Fruit fly (Drosophila melanogaster) whole organism, adult: ENCODE data around the gene Tep3.
A peak's percentile ranks its signal among the peaks of the same experiment; 100 is the strongest.

Experiments used
- CG12768 ChIP-seq: fragments of 200-800 bp; sonication (Bioruptor generic); optimal IDR thresholded peaks from 2 replicates; lab custom pipeline; 2017; ENCODE audit warnings: missing biosample characterization, missing genetic modification characterization, mild to moderate bottlenecking, moderate library complexity, missing genetic modification reagents
- CG14711 ChIP-seq: fragments of 200-800 bp; sonication (Bioruptor generic); optimal IDR thresholded peaks from 2 replicates; lab custom pipeline; 2018; ENCODE audit warnings: missing biosample characterization, mild to moderate bottlenecking, missing genetic modification characterization, moderate library complexity
- CG1620 ChIP-seq: fragments of 200-800 bp; sonication (Bioruptor generic); optimal IDR thresholded peaks from 2 replicates; lab custom pipeline; 2016; ENCODE audit warnings: missing biosample characterization, missing genetic modification characterization
- CG33017 ChIP-seq: fragments of 200-800 bp; sonication (Bioruptor generic); optimal IDR thresholded peaks from 2 replicates; lab custom pipeline; 2018; ENCODE audit warnings: missing biosample characterization, mild to moderate bottlenecking, missing genetic modification characterization, moderate library complexity
- CG5204 ChIP-seq: fragments of 200-800 bp; sonication (Bioruptor generic); optimal IDR thresholded peaks from 2 replicates; lab custom pipeline; 2016; ENCODE audit warnings: missing biosample characterization, missing genetic modification characterization
- CG7045 ChIP-seq: fragments of 200-800 bp; sonication (Bioruptor generic); optimal IDR thresholded peaks from 2 replicates; lab custom pipeline; 2017; ENCODE audit warnings: missing biosample characterization, mild to moderate bottlenecking, missing genetic modification characterization
- CG7101 ChIP-seq: fragments of 200-800 bp; sonication (Bioruptor generic); optimal IDR thresholded peaks from 2 replicates; lab custom pipeline; 2018; ENCODE audit warnings: missing biosample characterization, mild to moderate bottlenecking, missing genetic modification characterization, moderate library complexity
- Clk ChIP-seq: fragments of 200-800 bp; sonication (Bioruptor generic); optimal IDR thresholded peaks from 2 replicates; lab custom pipeline; 2017; ENCODE audit warnings: missing biosample characterization, missing genetic modification characterization
- Crg-1 ChIP-seq: fragments of 200-800 bp; sonication (Bioruptor generic); optimal IDR thresholded peaks from 2 replicates; lab custom pipeline; 2016; ENCODE audit warnings: missing biosample characterization, missing genetic modification characterization
- Hr96 ChIP-seq: fragments of 200-800 bp; sonication (Bioruptor generic); optimal IDR thresholded peaks from 2 replicates; lab custom pipeline; 2016; ENCODE audit warnings: missing biosample characterization, missing genetic modification characterization
- Mnt ChIP-seq: fragments of 200-800 bp; sonication (Bioruptor generic); optimal IDR thresholded peaks from 2 replicates; lab custom pipeline; 2016; ENCODE audit warnings: missing biosample characterization, mild to moderate bottlenecking, missing genetic modification characterization
- bab1 ChIP-seq: fragments of 200-800 bp; sonication (Bioruptor generic); optimal IDR thresholded peaks from 3 replicates; lab custom pipeline; 2019; ENCODE audit warnings: missing biosample characterization, mild to moderate bottlenecking, missing genetic modification characterization, moderate library complexity
- cic ChIP-seq: fragments of 200-800 bp; sonication (Bioruptor generic); optimal IDR thresholded peaks from 2 replicates; lab custom pipeline; 2017; ENCODE audit warnings: missing biosample characterization, mild to moderate bottlenecking, missing genetic modification characterization, moderate library complexity
- cnc ChIP-seq, 2 experiments: fragments of >200 bp; optimal IDR thresholded peaks; 2 replicates each; lab custom pipeline; 2017
- kay ChIP-seq: fragments of 200-800 bp; sonication (Bioruptor generic); peaks from one replicate; lab custom pipeline; 2016; ENCODE audit warnings: missing biosample characterization, missing genetic modification characterization, borderline replicate concordance
- ovo ChIP-seq: fragments of 200-800 bp; sonication (Bioruptor generic); optimal IDR thresholded peaks from 2 replicates; lab custom pipeline; 2016; ENCODE audit warnings: missing biosample characterization, missing genetic modification characterization
- pad ChIP-seq: fragments of 200-800 bp; sonication (Bioruptor generic); optimal IDR thresholded peaks from 3 replicates; lab custom pipeline; 2017; ENCODE audit warnings: missing biosample characterization, missing genetic modification characterization, mild to moderate bottlenecking, moderate library complexity, missing genetic modification reagents
- tj ChIP-seq: fragments of 200-800 bp; sonication (Bioruptor generic); optimal IDR thresholded peaks from 3 replicates; lab custom pipeline; 2017; ENCODE audit warnings: missing biosample characterization, mild to moderate bottlenecking, missing genetic modification characterization, moderate library complexity
- toe ChIP-seq: fragments of 200-800 bp; sonication (Bioruptor generic); optimal IDR thresholded peaks from 2 replicates; lab custom pipeline; 2016; ENCODE audit warnings: missing biosample characterization, missing genetic modification characterization

The Tep3 gene

DNA sequence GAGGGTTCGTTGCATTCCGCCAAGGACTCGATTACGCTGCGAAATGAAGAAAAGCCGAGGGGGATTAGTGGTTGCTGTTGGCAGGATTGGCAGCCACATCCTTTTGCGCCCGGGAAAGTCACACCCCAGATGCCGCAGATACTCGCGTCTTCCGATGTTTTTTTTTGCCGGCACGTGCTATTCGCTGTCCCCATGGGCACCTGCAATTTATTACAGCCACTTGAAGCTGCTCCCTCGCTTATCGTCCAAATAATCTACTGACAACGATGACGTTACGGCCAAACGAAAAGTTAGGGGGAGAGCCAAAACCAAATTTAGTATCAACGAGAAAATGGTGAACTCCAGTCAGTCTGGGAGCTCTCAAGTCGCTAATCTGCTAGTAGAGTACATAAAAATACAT lies 25.6 kb upstream of the Tep3 start:
- no peak for TF ChIP-seq ovo (GFP tag; lab: Kevin White, UChicago)
- no peak for TF ChIP-seq CG7101
- no peak for TF ChIP-seq Crg-1 (GFP tag; lab: Kevin White, UChicago)
- TF ChIP-seq CG1620 (GFP tag; lab: Kevin White, UChicago) = no peak
- no peak for TF ChIP-seq CG12768 (GFP tag; lab: Kevin White, UChicago)
- no peak for TF ChIP-seq CG33017 (tag; lab: Kevin White, UChicago)
- no peak for TF ChIP-seq CG14711 (tag; lab: Kevin White, UChicago)
- no peak for TF ChIP-seq bab1 (GFP tag; lab: Kevin White, UChicago)
- TF ChIP-seq Clk (GFP tag; lab: Kevin White, UChicago) = no peak
- TF ChIP-seq kay = no peak
- TF ChIP-seq toe (GFP tag; lab: Kevin White, UChicago) = no peak
- no peak for TF ChIP-seq CG7045 (GFP tag; lab: Kevin White, UChicago)
- TF ChIP-seq tj (GFP tag; lab: Kevin White, UChicago) = no peak
- TF ChIP-seq CG5204 (GFP tag; lab: Kevin White, UChicago) = no peak
- TF ChIP-seq pad (GFP tag; lab: Kevin White, UChicago) = no peak
- no peak for TF ChIP-seq cnc (optimal IDR thresholded peaks at IDR 0.05; lab: Kevin White, UChicago)

DNA sequence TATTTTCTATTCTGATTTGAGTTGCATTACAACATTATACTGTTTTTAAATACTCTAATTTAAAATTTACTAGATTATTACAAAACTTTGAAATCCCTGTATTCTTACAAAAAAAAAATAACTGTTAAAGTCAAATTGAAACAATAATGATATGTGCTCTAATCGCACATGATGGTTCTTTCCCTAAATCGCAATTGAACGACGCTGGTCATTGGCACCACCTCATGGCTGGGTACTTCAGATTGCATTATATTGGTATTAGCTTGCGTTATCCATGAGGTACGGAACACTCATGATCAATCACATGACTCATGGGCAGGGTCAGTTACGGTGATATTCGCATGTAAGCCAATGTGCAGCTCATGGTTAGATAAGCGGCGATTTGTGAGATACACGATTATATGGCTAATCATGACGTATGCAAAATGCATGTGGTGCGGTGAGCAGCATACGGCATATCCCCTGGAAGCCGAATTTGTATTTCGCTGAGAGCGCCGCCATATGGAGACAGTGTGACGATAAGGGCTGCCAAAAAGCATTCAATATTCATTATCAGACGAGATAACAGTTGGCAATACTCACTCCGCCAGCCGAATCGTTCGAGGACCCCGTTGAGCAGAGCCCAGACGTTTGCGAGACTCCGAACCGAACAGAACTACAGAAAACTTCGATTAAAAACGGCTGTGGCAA lies 24.4 kb upstream of the Tep3 start:
- TF ChIP-seq Mnt (GFP tag; lab: Kevin White, UChicago) (peak; percentile 47), kay (peak; percentile 87), cic (peak; percentile 30), bab1 (GFP tag; lab: Kevin White, UChicago) (no peak)

DNA sequence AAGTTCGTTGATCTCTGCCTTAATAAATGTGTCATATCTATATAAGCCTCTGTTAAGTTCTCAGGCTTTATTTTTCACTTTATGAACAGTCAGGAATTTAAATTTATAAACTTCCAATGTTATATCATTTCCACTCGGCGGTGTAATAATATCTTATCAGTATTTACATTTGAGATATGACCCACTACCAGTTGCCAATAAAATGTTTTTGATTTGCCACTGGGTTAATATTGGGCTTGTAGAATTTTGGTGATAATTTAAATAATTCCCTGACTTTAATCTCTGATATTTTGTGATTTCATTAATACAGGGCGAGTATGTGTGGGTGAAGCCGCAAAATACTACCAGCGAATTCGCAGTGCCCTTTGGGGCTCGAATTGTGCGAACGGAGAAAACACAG lies 22.3 kb upstream of the Tep3 start:
- TF ChIP-seq CG33017 (tag; lab: Kevin White, UChicago) = no peak
- TF ChIP-seq kay = peak; percentile 12

DNA sequence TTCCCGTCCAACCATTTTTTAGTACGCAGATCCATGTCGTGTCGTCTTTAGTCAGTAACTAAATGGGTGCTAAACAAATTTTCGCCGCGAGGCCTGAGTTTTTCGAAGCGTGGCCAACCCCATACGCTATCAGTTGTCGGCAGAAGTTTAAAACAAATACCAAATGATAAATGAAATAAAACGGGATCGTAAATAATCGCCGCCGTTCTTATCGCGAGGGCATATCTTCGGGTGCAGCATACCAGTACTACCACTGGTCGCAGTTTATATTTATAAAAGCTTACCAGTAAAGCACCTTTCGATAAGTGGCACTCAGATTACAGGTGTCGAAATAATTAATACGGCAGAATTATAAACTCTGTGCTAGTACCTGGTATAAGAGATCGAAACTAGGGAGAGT lies 17.3 kb upstream of the Tep3 start:
- TF ChIP-seq CG33017 (tag; lab: Kevin White, UChicago) = peak; percentile 41
- peak; percentile 61 for TF ChIP-seq CG12768 (GFP tag; lab: Kevin White, UChicago)
- no peak for TF ChIP-seq Crg-1 (GFP tag; lab: Kevin White, UChicago)
- TF ChIP-seq Mnt (GFP tag; lab: Kevin White, UChicago) = peak; percentile 34
- peak; percentile 92 for TF ChIP-seq kay
- no peak for TF ChIP-seq toe (GFP tag; lab: Kevin White, UChicago)
- peak; percentile 76 for TF ChIP-seq cic
- no peak for TF ChIP-seq CG14711 (tag; lab: Kevin White, UChicago)

- TF ChIP-seq ovo (GFP tag; lab: Kevin White, UChicago) (no peak), CG7045 (GFP tag; lab: Kevin White, UChicago) (no peak), Mnt (GFP tag; lab: Kevin White, UChicago) (no peak), CG33017 (tag; lab: Kevin White, UChicago) (no peak), Clk (GFP tag; lab: Kevin White, UChicago) (no peak), CG1620 (GFP tag; lab: Kevin White, UChicago) (no peak), Crg-1 (GFP tag; lab: Kevin White, UChicago) (no peak)
These were observed 12.2 kb upstream of the Tep3 start for dm6 chr2L:7690449-7690848.

DNA sequence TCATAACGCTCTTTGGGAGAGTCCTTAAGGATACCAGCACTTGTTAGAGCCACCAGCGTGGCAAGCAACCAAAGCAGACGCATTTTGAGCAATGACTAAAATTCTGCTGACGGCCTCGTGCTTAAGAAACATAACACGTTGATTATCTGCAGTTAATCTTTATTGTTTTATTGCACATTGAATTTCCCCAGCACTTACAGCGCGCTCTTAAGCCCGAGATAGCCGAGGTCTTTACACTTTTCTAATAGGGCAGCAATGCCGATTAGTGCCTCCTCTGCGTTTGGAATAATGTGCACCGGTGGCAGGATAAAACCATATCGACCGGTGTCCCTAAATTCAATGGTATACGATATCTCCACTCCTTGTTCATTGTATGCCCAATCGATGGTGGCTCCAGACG lies 11.6 kb upstream of the Tep3 start, which contains the start of gene CG18585:
Gene CG18585, minus strand, starts transcription at position 101 of the 400 bp plus-strand sequence.
- no peak for TF ChIP-seq ovo (GFP tag; lab: Kevin White, UChicago)
- TF ChIP-seq CG7101 = no peak
- no peak for TF ChIP-seq CG1620 (GFP tag; lab: Kevin White, UChicago)
- no peak for TF ChIP-seq Crg-1 (GFP tag; lab: Kevin White, UChicago)
- TF ChIP-seq pad (GFP tag; lab: Kevin White, UChicago) = no peak
- TF ChIP-seq CG12768 (GFP tag; lab: Kevin White, UChicago) = no peak
- no peak for TF ChIP-seq Hr96
- no peak for TF ChIP-seq cnc (optimal IDR thresholded peaks at IDR 0.05; lab: Kevin White, UChicago)
- no peak for TF ChIP-seq bab1 (GFP tag; lab: Kevin White, UChicago)
- no peak for TF ChIP-seq toe (GFP tag; lab: Kevin White, UChicago)
- TF ChIP-seq CG5204 (GFP tag; lab: Kevin White, UChicago) = no peak

DNA sequence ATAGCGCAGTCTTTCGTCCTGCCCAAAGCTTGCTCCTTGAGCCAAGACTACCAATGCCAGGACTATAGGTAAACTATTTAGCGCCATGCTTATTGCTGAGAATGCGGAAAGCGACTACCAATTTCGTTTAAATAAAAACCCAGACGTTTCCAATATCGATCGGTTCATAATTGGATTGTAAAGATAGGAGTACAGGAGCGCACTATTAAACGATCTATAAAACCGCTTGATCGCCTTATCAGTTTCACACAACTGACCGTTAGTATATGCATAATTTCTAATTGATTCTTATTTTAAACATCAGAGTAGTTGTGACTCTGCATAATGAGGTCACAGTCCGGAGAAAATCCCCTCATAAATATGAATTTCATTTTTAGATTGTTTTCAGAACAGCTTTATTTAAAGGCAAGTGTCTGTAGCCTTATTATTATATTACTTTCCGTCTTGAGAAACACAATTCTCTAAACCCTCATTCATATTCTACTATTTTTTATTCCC lies 10.0 kb upstream of the Tep3 start, which contains the start of the genes CG7025 and CG43235:
Gene CG7025, minus strand, starts transcription at position 101 of the 498 bp plus-strand sequence.
Gene CG43235, plus strand, starts transcription at position 448 of the 498 bp plus-strand sequence.
- TF ChIP-seq kay (peak; percentile 22), Crg-1 (GFP tag; lab: Kevin White, UChicago) (no peak)

DNA sequence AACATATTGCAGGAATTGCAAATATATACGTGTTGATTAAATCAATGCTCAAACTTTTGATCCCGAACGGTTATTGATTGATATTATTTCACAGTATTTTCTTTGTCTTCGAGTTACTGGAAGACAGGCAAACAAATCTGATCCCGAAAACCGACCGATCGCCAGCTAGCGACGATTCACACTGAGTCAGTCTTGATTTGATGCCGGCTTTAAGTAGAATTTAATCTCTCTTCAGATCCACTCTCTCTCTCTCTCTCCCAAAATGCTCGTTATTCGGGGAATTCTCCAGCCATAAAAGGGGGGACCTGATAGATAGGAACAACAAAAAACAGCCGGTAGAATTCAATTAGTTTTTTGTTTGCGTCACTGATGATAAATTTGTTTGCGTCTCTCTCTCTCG lies 1.2 kb upstream of the Tep3 start, which contains the start of gene Tep2:
Gene Tep2, minus strand, starts transcription at position 185 of the 400 bp plus-strand sequence.
- TF ChIP-seq CG1620 (GFP tag; lab: Kevin White, UChicago) = no peak
- TF ChIP-seq CG12768 (GFP tag; lab: Kevin White, UChicago) = no peak
- peak; percentile 6 for TF ChIP-seq tj (GFP tag; lab: Kevin White, UChicago)
- peak; percentile 9 for TF ChIP-seq cic
- peak; percentile 9 for TF ChIP-seq bab1 (GFP tag; lab: Kevin White, UChicago)
